Worm (Caenorhabditis elegans): ENCODE measurements around the gene T27E4.7.

DNA sequence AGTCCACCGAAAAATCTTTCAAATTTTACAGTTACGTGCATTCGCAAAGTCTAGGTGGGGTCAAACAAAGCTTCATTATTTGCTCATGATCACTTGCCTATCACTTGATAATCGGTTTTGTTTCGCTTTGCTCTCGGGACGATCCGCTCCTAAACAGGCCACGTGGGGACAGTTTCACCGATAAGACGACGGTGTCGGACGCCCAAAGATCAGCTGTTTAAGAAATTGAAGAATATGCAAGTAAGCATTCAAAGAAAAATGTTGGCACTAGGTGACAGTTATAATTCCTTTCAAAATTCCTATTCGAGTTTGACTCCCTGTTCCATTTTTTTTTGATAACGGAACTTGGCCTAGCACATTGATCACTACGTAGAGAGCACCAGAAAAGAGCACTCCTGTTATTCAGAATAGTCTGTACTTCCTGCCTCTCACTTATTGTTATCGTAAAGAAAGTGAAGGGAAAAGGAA lies 3.9 kb upstream of the T27E4.7 start:
- TF ChIP-seq ets-4 (tag; optimal IDR thresholded peaks at IDR 0.05) (no peak), ama-1 (optimal IDR thresholded peaks at IDR 0.05) (no peak), eyg-1 (tag; optimal IDR thresholded peaks at IDR 0.05) (no peak), ceh-19 (GFP tag; optimal IDR thresholded peaks at IDR 0.05) (no peak), sdc-2 (tag; optimal IDR thresholded peaks at IDR 0.05) (no peak), rnt-1 (tag; optimal IDR thresholded peaks at IDR 0.05) (no peak), ceh-24 (tag; optimal IDR thresholded peaks at IDR 0.05) (no peak), unc-55 (GFP tag; optimal IDR thresholded peaks at IDR 0.05) (no peak)

Data from whole organism, late embryonic.